Fruit fly (Drosophila melanogaster) whole organism, embryonic: ENCODE measurements around the gene CG10492.
A peak's percentile ranks its signal among the peaks of the same experiment; 100 is the strongest.

Experiments used
- BEAF-32 ChIP-seq: fragments of 200-800 bp; sonication (Bioruptor generic); optimal IDR thresholded peaks from 3 replicates; lab custom pipeline; 2017; ENCODE audit warnings: missing biosample characterization, missing genetic modification characterization, mild to moderate bottlenecking, moderate library complexity, missing genetic modification reagents
- CG10321 ChIP-seq: fragments of 200-800 bp; sonication (Bioruptor generic); IDR thresholded peaks from 2 replicates; pipeline ENCODE4 v1.3.6; 2022; ENCODE audit warnings: missing biosample characterization, missing genetic modification characterization
- CG12942 ChIP-seq: fragments of 200-800 bp; sonication (Bioruptor generic); optimal IDR thresholded peaks from 3 replicates; lab custom pipeline; 2016; ENCODE audit warnings: missing biosample characterization, missing genetic modification characterization
- CG13775 ChIP-seq: fragments of 200-800 bp; sonication (Bioruptor generic); optimal IDR thresholded peaks from 3 replicates; lab custom pipeline; 2017; ENCODE audit warnings: missing biosample characterization, mild to moderate bottlenecking, missing genetic modification characterization
- CG14860 ChIP-seq: fragments of 200-800 bp; sonication (Bioruptor generic); IDR thresholded peaks from 3 replicates; pipeline ENCODE4 v1.3.6; 2022; ENCODE audit warnings: missing biosample characterization, missing genetic modification characterization; ENCODE audit not compliant: partially characterized antibody
- CG16813 ChIP-seq: fragments of 200-800 bp; sonication (Bioruptor generic); IDR thresholded peaks from 3 replicates; pipeline ENCODE4 v1.3.6; 2022; ENCODE audit warnings: missing biosample characterization, missing genetic modification characterization; ENCODE audit not compliant: partially characterized antibody
- CG1792 ChIP-seq: fragments of 200-800 bp; sonication (Bioruptor generic); optimal IDR thresholded peaks from 2 replicates; lab custom pipeline; 2016; ENCODE audit warnings: missing biosample characterization, missing genetic modification characterization
- CG6791 ChIP-seq: fragments of 200-800 bp; sonication (Bioruptor generic); IDR thresholded peaks from 3 replicates; pipeline ENCODE4 v1.3.6; 2022; ENCODE audit warnings: missing biosample characterization, missing genetic modification characterization; ENCODE audit not compliant: partially characterized antibody
- CG7839 ChIP-seq: fragments of 200-800 bp; sonication (Bioruptor generic); optimal IDR thresholded peaks from 3 replicates; lab custom pipeline; 2018; ENCODE audit warnings: missing biosample characterization, mild to moderate bottlenecking, missing genetic modification characterization, moderate library complexity
- CG8765 ChIP-seq: fragments of 200-800 bp; sonication (Bioruptor generic); IDR thresholded peaks from 2 replicates; pipeline ENCODE4 v1.3.6; 2022; ENCODE audit warnings: missing biosample characterization, missing genetic modification characterization
- CG9797 ChIP-seq: fragments of 200-800 bp; sonication (Bioruptor generic); optimal IDR thresholded peaks from 3 replicates; lab custom pipeline; 2018; ENCODE audit warnings: missing biosample characterization, mild to moderate bottlenecking, missing genetic modification characterization
- Chrac-16 ChIP-seq: fragments of 200-800 bp; sonication (Bioruptor generic); optimal IDR thresholded peaks from 3 replicates; lab custom pipeline; 2016; ENCODE audit warnings: missing biosample characterization, missing genetic modification characterization
- Dll ChIP-seq: fragments of 200-800 bp; sonication (Bioruptor generic); IDR thresholded peaks from 4 replicates; pipeline ENCODE4 v1.3.6; 2022; ENCODE audit warnings: missing biosample characterization, missing genetic modification characterization; ENCODE audit not compliant: partially characterized antibody
- Dp ChIP-seq: fragments of 200-800 bp; sonication (Bioruptor generic); optimal IDR thresholded peaks from 2 replicates; lab custom pipeline; 2018; ENCODE audit warnings: missing biosample characterization, mild to moderate bottlenecking, missing genetic modification characterization, moderate library complexity
- Dref ChIP-seq: fragments of 200-800 bp; sonication (Bioruptor generic); IDR thresholded peaks from 2 replicates; pipeline ENCODE4 v1.3.6; 2022; ENCODE audit warnings: missing biosample characterization, missing genetic modification characterization
- E2f2 ChIP-seq: fragments of 200-800 bp; sonication (Bioruptor generic); IDR thresholded peaks from 2 replicates; pipeline ENCODE4 v1.3.6; 2022; ENCODE audit warnings: missing biosample characterization, missing genetic modification characterization
- Fer3 ChIP-seq: fragments of 200-800 bp; sonication (Bioruptor generic); optimal IDR thresholded peaks from 2 replicates; lab custom pipeline; 2018; ENCODE audit warnings: missing biosample characterization, mild to moderate bottlenecking, missing genetic modification characterization, moderate library complexity
- HLH4C ChIP-seq: fragments of 200-800 bp; sonication (Bioruptor generic); IDR thresholded peaks from 3 replicates; pipeline ENCODE4 v1.3.6; 2022; ENCODE audit warnings: missing biosample characterization, missing genetic modification characterization; ENCODE audit not compliant: partially characterized antibody
- Hand ChIP-seq: fragments of 200-800 bp; sonication (Bioruptor generic); optimal IDR thresholded peaks from 2 replicates; lab custom pipeline; 2017; ENCODE audit warnings: mild to moderate bottlenecking, missing biosample characterization, missing genetic modification reagents, missing genetic modification characterization
- NFAT ChIP-seq: fragments of 200-800 bp; sonication (Bioruptor generic); IDR thresholded peaks from 2 replicates; pipeline ENCODE4 v1.3.6; 2022; ENCODE audit warnings: missing biosample characterization, missing genetic modification characterization
- Opbp ChIP-seq: fragments of 200-800 bp; sonication (Bioruptor generic); IDR thresholded peaks from 3 replicates; pipeline ENCODE4 v1.3.6; 2022; ENCODE audit warnings: missing biosample characterization, missing genetic modification characterization; ENCODE audit not compliant: partially characterized antibody
- Scr ChIP-seq: fragments of 200-800 bp; sonication (Bioruptor generic); IDR thresholded peaks from 2 replicates; pipeline ENCODE4 v1.3.6; 2022; ENCODE audit warnings: missing biosample characterization, missing genetic modification characterization; ENCODE audit not compliant: partially characterized antibody
- Spps ChIP-seq: fragments of 200-800 bp; sonication (Bioruptor generic); optimal IDR thresholded peaks from 2 replicates; lab custom pipeline; 2018; ENCODE audit warnings: missing biosample characterization, mild to moderate bottlenecking, missing genetic modification characterization
- Sry-δ ChIP-seq: fragments of 200-800 bp; sonication (Bioruptor generic); optimal IDR thresholded peaks from 2 replicates; lab custom pipeline; 2016; ENCODE audit warnings: missing biosample characterization, missing genetic modification characterization
- amos ChIP-seq: fragments of 200-800 bp; sonication (Bioruptor generic); IDR thresholded peaks from 2 replicates; pipeline ENCODE4 v1.3.6; 2022; ENCODE audit warnings: missing biosample characterization, missing genetic modification characterization; ENCODE audit not compliant: partially characterized antibody
- ato ChIP-seq: fragments of 200-800 bp; sonication (Bioruptor generic); IDR thresholded peaks from 2 replicates; pipeline ENCODE4 v1.3.6; 2022; ENCODE audit warnings: missing biosample characterization, missing genetic modification characterization; ENCODE audit not compliant: partially characterized antibody
- chinmo ChIP-seq: fragments of 200-800 bp; sonication (Bioruptor generic); IDR thresholded peaks from 4 replicates; pipeline ENCODE4 v1.3.6; 2022; ENCODE audit warnings: missing biosample characterization, missing genetic modification characterization; ENCODE audit not compliant: partially characterized antibody
- cwo ChIP-seq: fragments of 200-800 bp; sonication (Bioruptor generic); optimal IDR thresholded peaks from 3 replicates; lab custom pipeline; 2017; ENCODE audit warnings: missing biosample characterization, missing genetic modification characterization, mild to moderate bottlenecking, moderate library complexity, missing genetic modification reagents
- dan ChIP-seq: fragments of 200-800 bp; sonication (Bioruptor generic); IDR thresholded peaks from 2 replicates; pipeline ENCODE4 v1.3.6; 2022; ENCODE audit warnings: missing biosample characterization, missing genetic modification characterization
- ewg ChIP-seq: fragments of 200-800 bp; sonication (Bioruptor generic); optimal IDR thresholded peaks from 3 replicates; lab custom pipeline; 2017; ENCODE audit warnings: mild to moderate bottlenecking, missing biosample characterization, missing genetic modification reagents, missing genetic modification characterization
- hb ChIP-seq: fragments of 200-800 bp; sonication (Bioruptor generic); IDR thresholded peaks from 3 replicates; pipeline ENCODE4 v1.3.6; 2022; ENCODE audit warnings: missing biosample characterization, missing genetic modification characterization; ENCODE audit not compliant: partially characterized antibody
- hbn ChIP-seq: fragments of 200-800 bp; sonication (Bioruptor generic); IDR thresholded peaks from 2 replicates; pipeline ENCODE4 v1.3.6; 2022; ENCODE audit warnings: missing biosample characterization, missing genetic modification characterization; ENCODE audit not compliant: partially characterized antibody
- hkb ChIP-seq, 2 experiments: fragments of 200-800 bp in 1 of 2; fragments of >200 bp in 1 of 2; sonication (Bioruptor generic) in 1 of 2; IDR thresholded peaks in 1 of 2; optimal IDR thresholded peaks in 1 of 2; 2 replicates each; pipeline versions ENCODE4 v1.3.6 to Lab custom; 2017 to 2022; ENCODE audit warnings: missing biosample characterization in 1 of 2, missing genetic modification characterization in 1 of 2
- inv ChIP-seq: fragments of 200-800 bp; sonication (Bioruptor generic); IDR thresholded peaks from 2 replicates; pipeline ENCODE4 v1.3.6; 2022; ENCODE audit warnings: missing biosample characterization, missing genetic modification characterization; ENCODE audit not compliant: partially characterized antibody
- knrl ChIP-seq: fragments of 200-800 bp; sonication (Bioruptor generic); IDR thresholded peaks from 3 replicates; pipeline ENCODE4 v1.3.6; 2022; ENCODE audit warnings: missing biosample characterization, missing genetic modification characterization; ENCODE audit not compliant: partially characterized antibody
- lab ChIP-seq: fragments of 200-800 bp; sonication (Bioruptor generic); optimal IDR thresholded peaks from 3 replicates; lab custom pipeline; 2017; ENCODE audit warnings: missing biosample characterization, missing genetic modification characterization, mild to moderate bottlenecking, moderate library complexity, missing genetic modification reagents
- lov ChIP-seq, 2 experiments: fragments of 200-800 bp in 1 of 2; fragments of >200 bp in 1 of 2; sonication (Bioruptor generic) in 1 of 2; IDR thresholded peaks in 1 of 2; optimal IDR thresholded peaks in 1 of 2; 2 replicates in 1 of 2; 3 replicates in 1 of 2; pipeline versions ENCODE4 v1.3.6 to Lab custom; 2017 to 2022; ENCODE audit warnings: missing biosample characterization in 1 of 2, missing genetic modification characterization in 1 of 2
- sim ChIP-seq: fragments of 200-800 bp; sonication (Bioruptor generic); IDR thresholded peaks from 2 replicates; pipeline ENCODE4 v1.3.6; 2022; ENCODE audit warnings: missing biosample characterization, missing genetic modification characterization
- sna ChIP-seq: fragments of 200-800 bp; sonication (Bioruptor generic); IDR thresholded peaks from 2 replicates; pipeline ENCODE4 v1.3.6; 2022; ENCODE audit warnings: missing biosample characterization, missing genetic modification characterization; ENCODE audit not compliant: partially characterized antibody
- sqz ChIP-seq: fragments of 200-800 bp; sonication (Bioruptor generic); optimal IDR thresholded peaks from 3 replicates; lab custom pipeline; 2018; ENCODE audit warnings: missing biosample characterization, mild to moderate bottlenecking, missing genetic modification characterization
- sr ChIP-seq: fragments of 200-800 bp; sonication (Bioruptor generic); IDR thresholded peaks from 3 replicates; pipeline ENCODE4 v1.3.6; 2022; ENCODE audit warnings: missing biosample characterization, missing genetic modification characterization
- tgo ChIP-seq: fragments of 200-800 bp; sonication (Bioruptor generic); IDR thresholded peaks from 3 replicates; pipeline ENCODE4 v1.3.6; 2022; ENCODE audit warnings: missing biosample characterization, missing genetic modification characterization
- tna ChIP-seq: fragments of 200-800 bp; sonication (Bioruptor generic); IDR thresholded peaks from 2 replicates; pipeline ENCODE4 v1.3.6; 2022; ENCODE audit warnings: missing biosample characterization, missing genetic modification characterization; ENCODE audit not compliant: partially characterized antibody
- zen2 ChIP-seq: fragments of 200-800 bp; sonication (Bioruptor generic); IDR thresholded peaks from 3 replicates; pipeline ENCODE4 v1.3.6; 2022; ENCODE audit warnings: missing biosample characterization, missing genetic modification characterization; ENCODE audit not compliant: partially characterized antibody

CG10492 gene

dm6 chr2L:19058916-19059315 lies 5.0 kb downstream of the CG10492 start, which contains the start of gene Phlpp (continued):
- TF ChIP-seq tgo (GFP tag; lab: Robert Waterston, UW), result peak; percentile 68
- TF ChIP-seq, all 482 proteins: peak for 161

dm6 chr2L:19063090-19063692 lies 9.3 kb downstream of the CG10492 start, which contains the start of gene Dus4:
Gene Dus4, plus strand, starts transcription at chr2L:19063295.
- TF ChIP-seq cwo (no peak), zen2 (GFP tag; lab: Robert Waterston, UW) (peak; percentile 97), Dref (GFP tag; lab: Robert Waterston, UW) (peak; percentile 78), CG13775 (GFP tag; lab: Kevin White, UChicago) (no peak), Hand (GFP tag; lab: Kevin White, UChicago) (no peak), sqz (no peak), amos (GFP tag; lab: Robert Waterston, UW) (peak; percentile 82; the same call in 1 of the 2 replicates), CG9797 (no peak), inv (GFP tag; lab: Robert Waterston, UW) (peak; percentile 65), CG16813 (peak; percentile 73), E2f2 (GFP tag; lab: Robert Waterston, UW) (peak; percentile 57), CG7839 (tag; lab: Kevin White, UChicago) (no peak), lab (no peak), Fer3 (tag; lab: Kevin White, UChicago) (no peak), lov (optimal IDR thresholded peaks at IDR 0.05; lab: Kevin White, UChicago) (no peak), lov (GFP tag; IDR thresholded peaks at IDR 0.05; lab: Robert Waterston, UW) (no peak), knrl (GFP tag; lab: Robert Waterston, UW) (peak; percentile 56; the same call in 2 of the 3 replicates), Chrac-16 (GFP tag; lab: Kevin White, UChicago) (no peak), CG14860 (GFP tag; lab: Robert Waterston, UW) (peak; percentile 88), sr (GFP tag; lab: Robert Waterston, UW) (no peak), hbn (peak; percentile 76), Sry-δ (GFP tag; lab: Kevin White, UChicago) (peak; percentile 37), BEAF-32 (GFP tag; lab: Kevin White, UChicago) (peak; percentile 64), ato (GFP tag; lab: Robert Waterston, UW) (peak; percentile 95), chinmo (GFP tag; lab: Robert Waterston, UW) (peak; percentile 97), hb (peak; percentile 93), CG10321 (GFP tag; lab: Robert Waterston, UW) (no peak), CG1792 (GFP tag; lab: Kevin White, UChicago) (no peak), Spps (no peak), NFAT (GFP tag; lab: Robert Waterston, UW) (no peak), CG6791 (GFP tag; lab: Robert Waterston, UW) (peak; percentile 92), tna (GFP tag; lab: Robert Waterston, UW) (peak; percentile 97), HLH4C (GFP tag; lab: Robert Waterston, UW) (peak; percentile 97), CG8765 (GFP tag; lab: Robert Waterston, UW) (no peak), dan (no peak), Opbp (GFP tag; lab: Robert Waterston, UW) (peak; percentile 93; the same call in 2 of the 3 replicates), CG12942 (GFP tag; lab: Kevin White, UChicago) (no peak), Dp (peak; percentile 38), hkb (optimal IDR thresholded peaks at IDR 0.05; lab: Kevin White, UChicago) (no peak), hkb (GFP tag; IDR thresholded peaks at IDR 0.05; lab: Robert Waterston, UW) (no peak), Scr (GFP tag; lab: Robert Waterston, UW) (peak; percentile 80), sim (GFP tag; lab: Robert Waterston, UW) (no peak), sna (peak; percentile 84), ewg (GFP tag; lab: Kevin White, UChicago) (no peak), Dll (peak; percentile 83)
